Worm (Caenorhabditis elegans) whole organism, L1 larva: Measurements from ENCODE around the gene F43C11.4.

Source experiments
- C34B4.2 ChIP-seq: sonication (generic microtip); optimal IDR thresholded peaks from 2 replicates; lab custom pipeline; 2017; ENCODE audit warnings: mild to moderate bottlenecking, missing genetic modification characterization, missing compliant biosample characterization
- F16B12.6 ChIP-seq: fragments of 150-350 bp; optimal IDR thresholded peaks from 2 replicates; lab custom pipeline; 2014; ENCODE audit warnings: missing biosample characterization, missing genetic modification characterization
- Y116A8C.19 ChIP-seq: sonication (generic microtip); optimal IDR thresholded peaks from 2 replicates; lab custom pipeline; 2016; ENCODE audit warnings: missing compliant biosample characterization, missing genetic modification characterization, borderline replicate concordance
- alr-1 ChIP-seq: fragments of 200-800 bp; sonication (Bioruptor generic); optimal IDR thresholded peaks from 2 replicates; lab custom pipeline; 2018; ENCODE audit warnings: borderline replicate concordance, mild to moderate bottlenecking, missing genetic modification characterization, missing compliant biosample characterization
- aly-2 ChIP-seq: fragments of 150-350 bp; optimal IDR thresholded peaks from 2 replicates; lab custom pipeline; 2014; ENCODE audit warnings: missing biosample characterization, missing genetic modification characterization
- ama-1 ChIP-seq: fragments of 150-350 bp; optimal IDR thresholded peaks from 2 replicates; lab custom pipeline; 2014
- ceh-63 ChIP-seq: fragments of 200-800 bp; sonication (Bioruptor generic); optimal IDR thresholded peaks from 2 replicates; lab custom pipeline; 2018; ENCODE audit warnings: mild to moderate bottlenecking, missing genetic modification characterization, missing compliant biosample characterization
- ceh-82 ChIP-seq, 3 experiments: fragments of 150-350 bp in 1 of 3; sonication (generic microtip) in 2 of 3; optimal IDR thresholded peaks; 2 replicates each; lab custom pipeline; 2014 to 2017; ENCODE audit warnings: missing biosample characterization in 3 of 3, missing genetic modification characterization in 3 of 3
- ces-1 ChIP-seq: fragments of 150-350 bp; optimal IDR thresholded peaks from 2 replicates; lab custom pipeline; 2014; ENCODE audit warnings: missing biosample characterization, missing genetic modification reagents, missing genetic modification characterization
- dpl-1 ChIP-seq, 3 experiments: fragments of 150-350 bp in 2 of 3; sonication (generic microtip) in 1 of 3; optimal IDR thresholded peaks; 2 replicates each; lab custom pipeline; 2014 to 2017; ENCODE audit warnings: missing biosample characterization in 3 of 3, missing genetic modification characterization in 3 of 3, missing genetic modification reagents in 3 of 3
- dsc-1 ChIP-seq: sonication (generic microtip); optimal IDR thresholded peaks from 2 replicates; lab custom pipeline; 2016; ENCODE audit warnings: mild to moderate bottlenecking, missing genetic modification characterization, missing compliant biosample characterization
- elt-2 ChIP-seq: sonication (generic microtip); optimal IDR thresholded peaks from 2 replicates; lab custom pipeline; 2016; ENCODE audit warnings: missing genetic modification characterization, mild to moderate bottlenecking, inconsistent platforms, missing compliant biosample characterization, missing genetic modification reagents
- ets-5 ChIP-seq: fragments of 200-800 bp; sonication (Bioruptor generic); IDR thresholded peaks from 2 replicates; pipeline ENCODE4 v1.3.6; 2022; ENCODE audit warnings: missing genetic modification characterization, missing compliant biosample characterization
- fkh-8 ChIP-seq: sonication (generic microtip); optimal IDR thresholded peaks from 2 replicates; lab custom pipeline; 2016; ENCODE audit warnings: mild to moderate bottlenecking, missing genetic modification characterization, missing compliant biosample characterization
- fos-1 ChIP-seq: fragments of 150-350 bp; optimal IDR thresholded peaks from 2 replicates; lab custom pipeline; 2014; ENCODE audit warnings: missing biosample characterization, missing genetic modification characterization
- grh-1 ChIP-seq: fragments of 200-800 bp; sonication (Bioruptor generic); IDR thresholded peaks from 2 replicates; pipeline ENCODE4 v1.3.6; 2022; ENCODE audit warnings: missing genetic modification reagents, missing genetic modification characterization, missing compliant biosample characterization
- hlh-4 ChIP-seq: sonication (generic microtip); optimal IDR thresholded peaks from 2 replicates; lab custom pipeline; 2016; ENCODE audit warnings: mild to moderate bottlenecking, missing genetic modification characterization, missing compliant biosample characterization
- hpl-2 ChIP-seq: fragments of 150-350 bp; optimal IDR thresholded peaks from 2 replicates; lab custom pipeline; 2014; ENCODE audit warnings: missing biosample characterization, missing genetic modification reagents, missing genetic modification characterization
- irx-1 ChIP-seq: sonication (generic microtip); optimal IDR thresholded peaks from 2 replicates; lab custom pipeline; 2016; ENCODE audit warnings: missing genetic modification characterization, missing compliant biosample characterization
- isw-1 ChIP-seq: fragments of 200-800 bp; sonication (Bioruptor generic); IDR thresholded peaks from 2 replicates; pipeline ENCODE4 v1.3.6; 2022; ENCODE audit warnings: missing genetic modification characterization, missing compliant biosample characterization
- lin-13 ChIP-seq: fragments of 150-350 bp; optimal IDR thresholded peaks from 2 replicates; lab custom pipeline; 2014; ENCODE audit warnings: missing biosample characterization, missing genetic modification reagents, missing genetic modification characterization
- lin-14 ChIP-seq: fragments of 200-800 bp; sonication (Bioruptor generic); optimal IDR thresholded peaks from 2 replicates; lab custom pipeline; 2018; ENCODE audit warnings: mild to moderate bottlenecking, missing genetic modification characterization, moderate library complexity, missing compliant biosample characterization
- lin-15B ChIP-seq: fragments of 150-350 bp; sonication (generic microtip); optimal IDR thresholded peaks from 3 replicates; lab custom pipeline; 2014; ENCODE audit warnings: missing biosample characterization, missing genetic modification characterization
- lin-39 ChIP-seq: fragments of 150-350 bp; optimal IDR thresholded peaks from 2 replicates; lab custom pipeline; 2014; ENCODE audit warnings: missing biosample characterization, missing genetic modification reagents, missing genetic modification characterization
- lir-3 ChIP-seq: sonication (generic microtip); optimal IDR thresholded peaks from 2 replicates; lab custom pipeline; 2016; ENCODE audit warnings: mild to moderate bottlenecking, missing genetic modification characterization, moderate library complexity, missing compliant biosample characterization; ENCODE audit not compliant: poor library complexity
- lsy-2 ChIP-seq, 2 experiments: fragments of 150-350 bp; optimal IDR thresholded peaks; 2 replicates each; lab custom pipeline; 2014; ENCODE audit warnings: missing biosample characterization in 2 of 2, missing genetic modification characterization in 2 of 2
- nhr-11 ChIP-seq: fragments of 150-350 bp; optimal IDR thresholded peaks from 2 replicates; lab custom pipeline; 2014; ENCODE audit warnings: missing biosample characterization, missing genetic modification characterization
- nhr-12 ChIP-seq: sonication (generic microtip); optimal IDR thresholded peaks from 2 replicates; lab custom pipeline; 2017; ENCODE audit warnings: missing biosample characterization, missing genetic modification characterization
- nhr-20 ChIP-seq: sonication (generic microtip); optimal IDR thresholded peaks from 2 replicates; lab custom pipeline; 2016; ENCODE audit warnings: mild to moderate bottlenecking, missing genetic modification characterization, missing compliant biosample characterization
- nhr-237 ChIP-seq: fragments of 150-350 bp; optimal IDR thresholded peaks from 2 replicates; lab custom pipeline; 2014; ENCODE audit warnings: missing biosample characterization, missing genetic modification characterization
- nhr-77 ChIP-seq: fragments of 150-350 bp; optimal IDR thresholded peaks from 2 replicates; lab custom pipeline; 2014; ENCODE audit warnings: missing biosample characterization, missing genetic modification characterization
- pax-3 ChIP-seq: fragments of 200-800 bp; sonication (Bioruptor generic); optimal IDR thresholded peaks from 2 replicates; lab custom pipeline; 2018; ENCODE audit warnings: mild to moderate bottlenecking, missing genetic modification characterization, moderate library complexity, missing compliant biosample characterization
- pqm-1 ChIP-seq: sonication (generic microtip); optimal IDR thresholded peaks from 3 replicates; lab custom pipeline; 2017; ENCODE audit warnings: missing biosample characterization, missing genetic modification characterization
- skn-1 ChIP-seq: fragments of 150-350 bp; optimal IDR thresholded peaks from 2 replicates; lab custom pipeline; 2014; ENCODE audit warnings: missing biosample characterization, missing genetic modification characterization
- snpc-4 ChIP-seq: fragments of 150-350 bp; optimal IDR thresholded peaks from 2 replicates; lab custom pipeline; 2014; ENCODE audit warnings: missing biosample characterization, missing genetic modification characterization
- sptf-1 ChIP-seq: fragments of 150-350 bp; optimal IDR thresholded peaks from 2 replicates; lab custom pipeline; 2014; ENCODE audit warnings: missing biosample characterization, missing genetic modification characterization
- sup-37 ChIP-seq: fragments of 200-800 bp; sonication (Bioruptor generic); optimal IDR thresholded peaks from 2 replicates; lab custom pipeline; 2018; ENCODE audit warnings: mild to moderate bottlenecking, missing genetic modification characterization, missing compliant biosample characterization
- swsn-7 ChIP-seq: sonication (generic microtip); optimal IDR thresholded peaks from 2 replicates; lab custom pipeline; 2016; ENCODE audit warnings: missing genetic modification characterization, missing compliant biosample characterization
- tbx-2 ChIP-seq: sonication (generic microtip); optimal IDR thresholded peaks from 2 replicates; lab custom pipeline; 2016; ENCODE audit warnings: missing genetic modification characterization, missing compliant biosample characterization
- unc-130 ChIP-seq: fragments of 150-350 bp; optimal IDR thresholded peaks from 2 replicates; lab custom pipeline; 2017; ENCODE audit warnings: missing biosample characterization, missing genetic modification characterization, inconsistent platforms
- unc-62 ChIP-seq: fragments of 150-350 bp; optimal IDR thresholded peaks from 2 replicates; lab custom pipeline; 2014; ENCODE audit warnings: missing biosample characterization, missing genetic modification reagents, missing genetic modification characterization
- unc-98 ChIP-seq: fragments of 200-800 bp; sonication (Bioruptor generic); IDR thresholded peaks from 2 replicates; pipeline ENCODE4 v1.3.6; 2022; ENCODE audit warnings: missing genetic modification characterization, missing compliant biosample characterization
- zag-1 ChIP-seq: fragments of 150-350 bp; optimal IDR thresholded peaks from 2 replicates; lab custom pipeline; 2014; ENCODE audit warnings: missing biosample characterization, missing genetic modification characterization
- ztf-11 ChIP-seq, 2 experiments: sonication (generic microtip); optimal IDR thresholded peaks; 2 replicates each; lab custom pipeline; 2016 to 2017; ENCODE audit warnings: missing genetic modification characterization in 2 of 2, missing biosample characterization in 1 of 2, missing compliant biosample characterization in 1 of 2

The F43C11.4 gene

DNA sequence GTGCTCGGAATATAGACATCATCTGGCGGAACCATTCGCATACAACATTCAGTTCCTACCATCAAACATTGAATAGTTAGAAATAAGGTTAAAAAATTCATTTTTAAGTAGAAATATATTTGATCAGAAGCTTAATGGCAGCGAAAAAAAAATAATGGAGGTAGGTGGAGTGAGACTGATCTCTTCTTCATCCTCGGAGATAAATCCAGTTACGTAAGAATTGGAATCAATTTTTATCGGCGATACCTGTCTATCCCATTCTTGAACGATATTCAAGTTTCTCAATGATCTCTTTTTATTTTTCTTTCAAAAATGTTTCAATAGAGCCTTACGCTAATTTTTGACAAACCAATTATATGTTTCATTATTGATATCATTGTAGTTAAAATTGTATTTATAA lies 38.7 kb downstream of the F43C11.4 start, which contains the start of gene F16G10.9:
Gene F16G10.9, minus strand, starts transcription at position 101 of the 400 bp plus-strand sequence.
- TF ChIP-seq snpc-4 (tag; lab: Kevin White, UChicago) (no peak), lsy-2 (tag; optimal IDR thresholded peaks at IDR 0.05; lab: Kevin White, UChicago) (no peak), swsn-7 (tag; lab: Kevin White, UChicago) (no peak), zag-1 (tag; lab: Kevin White, UChicago) (no peak), sup-37 (no peak), alr-1 (tag; lab: Kevin White, UChicago) (no peak), aly-2 (tag; lab: Kevin White, UChicago) (no peak), nhr-237 (no peak), ceh-63 (no peak), Y116A8C.19 (tag; lab: Kevin White, UChicago) (no peak), dsc-1 (tag; lab: Kevin White, UChicago) (no peak), fos-1 (tag; lab: Kevin White, UChicago) (no peak), unc-62 (GFP tag; lab: Kevin White, UChicago) (no peak), ces-1 (no peak), hpl-2 (no peak), isw-1 (GFP tag; lab: Robert Waterston, UW) (no peak), skn-1 (tag; lab: Kevin White, UChicago) (no peak)

DNA sequence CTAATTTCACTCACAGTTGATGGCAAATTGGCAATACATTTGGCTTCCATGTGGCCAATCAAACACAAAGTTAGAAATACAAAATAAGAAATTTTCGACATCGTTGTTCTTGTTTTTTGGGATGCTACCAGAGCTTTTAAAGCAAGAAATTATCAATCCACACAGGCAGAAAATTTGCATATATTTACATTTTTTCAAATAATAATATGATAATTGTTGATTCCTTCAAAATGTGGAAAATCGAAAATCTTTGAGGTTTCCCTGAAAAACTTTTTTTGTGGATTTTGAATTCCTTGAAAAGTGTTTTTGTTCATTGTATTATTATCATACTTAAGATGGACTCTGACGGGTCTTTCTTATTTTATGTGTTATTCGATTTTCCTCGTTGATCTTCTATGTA lies 44.1 kb downstream of the F43C11.4 start, which contains the start of gene F16G10.10:
Gene F16G10.10, minus strand, starts transcription at position 101 of the 400 bp plus-strand sequence.
- TF ChIP-seq lir-3 (tag; lab: Kevin White, UChicago), result no peak
- no peak for TF ChIP-seq skn-1 (tag; lab: Kevin White, UChicago)

DNA sequence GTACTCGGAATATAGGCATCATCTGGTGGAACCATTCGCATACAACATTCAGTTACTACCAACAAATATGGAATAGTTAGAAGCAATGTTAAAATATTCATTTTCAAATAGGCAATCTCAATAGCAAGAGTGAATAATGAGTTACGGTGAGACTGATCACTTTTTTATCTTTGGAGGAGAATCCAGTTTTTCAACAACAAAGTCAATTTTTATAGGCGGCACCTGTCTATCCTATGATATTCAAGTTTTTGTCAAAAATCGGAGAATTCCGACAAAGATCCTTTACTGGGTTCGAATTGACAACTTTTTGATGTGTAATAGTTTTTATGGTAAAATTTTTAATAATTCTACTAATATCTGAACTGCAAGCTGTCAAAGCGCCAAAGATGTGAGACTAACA lies 47.0 kb downstream of the F43C11.4 start, which contains the start of gene F16G10.11:
Gene F16G10.11, minus strand, starts transcription at position 101 of the 400 bp plus-strand sequence.
- TF ChIP-seq aly-2 (tag; lab: Kevin White, UChicago), result no peak
- TF ChIP-seq ets-5 (GFP tag; lab: Robert Waterston, UW), result no peak
- no peak for TF ChIP-seq nhr-11 (tag; lab: Kevin White, UChicago)
- no peak for TF ChIP-seq C34B4.2
- no peak for TF ChIP-seq sptf-1 (tag; lab: Kevin White, UChicago)
- TF ChIP-seq irx-1 (tag; lab: Kevin White, UChicago), result no peak
- no peak for TF ChIP-seq lin-15B (tag; lab: Kevin White, UChicago)
- no peak for TF ChIP-seq pqm-1
- TF ChIP-seq lin-14 (GFP tag; lab: Kevin White, UChicago), result no peak
- TF ChIP-seq sup-37, result no peak
- TF ChIP-seq ama-1 (lab: Kevin White, UChicago), result no peak
- TF ChIP-seq elt-2, result no peak
- no peak for TF ChIP-seq ceh-82 (tag; optimal IDR thresholded peaks at IDR 0.05; lab: Kevin White, UChicago)
- TF ChIP-seq lin-39 (tag; lab: Kevin White, UChicago), result no peak
- no peak for TF ChIP-seq pax-3 (tag; lab: Kevin White, UChicago)
- TF ChIP-seq fos-1 (tag; lab: Kevin White, UChicago), result no peak
- TF ChIP-seq unc-130 (tag; lab: Kevin White, UChicago), result no peak
- no peak for TF ChIP-seq lin-13

DNA sequence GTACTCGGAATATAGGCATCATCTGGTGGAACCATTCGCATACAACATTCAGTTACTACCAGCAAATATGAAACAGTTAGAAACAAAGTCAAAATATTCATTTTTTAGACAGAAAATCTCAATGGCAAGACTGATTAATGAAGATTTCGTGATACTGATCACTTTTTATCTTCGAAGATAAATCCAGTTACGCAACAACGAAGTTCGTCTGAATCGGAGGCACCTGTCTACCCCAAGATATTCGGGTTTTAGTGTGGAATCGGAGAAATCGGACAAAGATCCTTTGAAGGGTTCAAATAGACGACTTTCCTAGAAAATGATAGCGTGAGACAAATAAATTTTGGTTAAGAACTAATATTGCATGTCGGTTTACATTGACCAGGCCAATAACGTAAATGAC lies 49.1 kb downstream of the F43C11.4 start, which contains the start of gene F16G10.13:
Gene F16G10.13, minus strand, starts transcription at position 101 of the 400 bp plus-strand sequence.
- no peak for TF ChIP-seq fkh-8 (tag; lab: Kevin White, UChicago)
- TF ChIP-seq unc-98 (GFP tag; lab: Robert Waterston, UW), result no peak
- TF ChIP-seq hlh-4 (tag; lab: Kevin White, UChicago), result no peak
- no peak for TF ChIP-seq lir-3 (tag; lab: Kevin White, UChicago)
- TF ChIP-seq snpc-4 (tag; lab: Kevin White, UChicago), result no peak
- no peak for TF ChIP-seq F16B12.6
- no peak for TF ChIP-seq unc-62 (GFP tag; lab: Kevin White, UChicago)
- TF ChIP-seq pax-3 (tag; lab: Kevin White, UChicago), result no peak
- TF ChIP-seq nhr-12 (tag; lab: Kevin White, UChicago), result no peak
- no peak for TF ChIP-seq tbx-2 (tag; lab: Kevin White, UChicago)
- TF ChIP-seq nhr-77 (tag; lab: Kevin White, UChicago), result no peak
- TF ChIP-seq ztf-11 (tag; optimal IDR thresholded peaks at IDR 0.05; lab: Kevin White, UChicago), result no peak
- no peak for TF ChIP-seq grh-1 (GFP tag; lab: Robert Waterston, UW)
- no peak for TF ChIP-seq Y116A8C.19 (tag; lab: Kevin White, UChicago)
- no peak for TF ChIP-seq dpl-1 (GFP tag; optimal IDR thresholded peaks at IDR 0.05; lab: Kevin White, UChicago)
- no peak for TF ChIP-seq nhr-20 (tag; lab: Kevin White, UChicago)
